Fruit fly (Drosophila melanogaster): ENCODE results near the gene CG6144.
A peak's percentile ranks its signal among the peaks of the same experiment; 100 is the strongest.

The CG6144 gene

DNA sequence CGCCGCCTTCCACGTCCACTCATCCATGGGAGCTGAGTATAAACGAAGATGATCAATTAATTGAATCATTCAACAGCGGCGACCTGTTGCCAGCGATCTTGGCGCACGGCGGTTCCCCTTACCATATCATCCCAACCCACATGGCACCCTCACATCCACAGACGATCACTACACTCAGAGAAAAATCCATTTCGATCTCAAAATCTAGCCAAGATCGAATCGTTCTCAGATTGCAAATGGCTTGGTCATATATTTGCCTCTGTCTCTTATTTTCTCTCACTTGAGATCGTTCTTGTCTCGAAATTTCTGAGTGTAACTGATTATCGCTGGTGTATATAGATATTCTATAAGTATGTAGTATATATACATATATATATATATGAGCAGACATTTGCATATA lies 20.1 kb upstream of the CG6144 start (continued):
- TF ChIP-seq Side (GFP tag; optimal IDR thresholded peaks at IDR 0.05) (no peak), br (optimal IDR thresholded peaks at IDR 0.05) (no peak), zen2 (GFP tag; IDR thresholded peaks at IDR 0.05; ENCODE audit: partially characterized antibody) (no peak), croc (GFP tag; conservative IDR thresholded peaks at IDR 0.05) (0 out of 3 replicates have a peak, but pooled peaks have one; percentile 14), CG7745 (tag; optimal IDR thresholded peaks at IDR 0.05) (no peak), tin (GFP tag; optimal IDR thresholded peaks at IDR 0.05) (peak; percentile 34), CG9876 (GFP tag; optimal IDR thresholded peaks at IDR 0.05) (no peak), Ravus (GFP tag; IDR thresholded peaks at IDR 0.05) (no peak), jing (GFP tag; optimal IDR thresholded peaks at IDR 0.05) (peak; percentile 14), CG1529 (GFP tag; optimal IDR thresholded peaks at IDR 0.05) (no peak), crc (GFP tag; optimal IDR thresholded peaks at IDR 0.05) (no peak), Nf-YB (GFP tag; optimal IDR thresholded peaks at IDR 0.05) (no peak), ttk (GFP tag; IDR thresholded peaks at IDR 0.05) (peak; percentile 51), dmrt11E (tag; optimal IDR thresholded peaks at IDR 0.05) (no peak), CG12155 (GFP tag; optimal IDR thresholded peaks at IDR 0.05) (peak; percentile 10), NK7.1 (GFP tag; optimal IDR thresholded peaks at IDR 0.05) (no peak), Oli (tag; optimal IDR thresholded peaks at IDR 0.05) (peak; percentile 54), C15 (GFP tag; IDR thresholded peaks at IDR 0.05) (no peak), sr (GFP tag; IDR thresholded peaks at IDR 0.05) (peak; percentile 83), CG14965 (GFP tag; optimal IDR thresholded peaks at IDR 0.05; ENCODE audit: borderline replicate concordance) (no peak), Dref (GFP tag; IDR thresholded peaks at IDR 0.05) (no peak), gcm (GFP tag; optimal IDR thresholded peaks at IDR 0.05) (peak; percentile 2), tna (GFP tag; IDR thresholded peaks at IDR 0.05; ENCODE audit: partially characterized antibody) (no peak), CG16815 (GFP tag; optimal IDR thresholded peaks at IDR 0.05) (no peak), CG10267 (tag; optimal IDR thresholded peaks at IDR 0.05) (peak; percentile 41), CG32772 (GFP tag; IDR thresholded peaks at IDR 0.05) (peak; percentile 51; the same call in 1 of the 2 replicates), caup (GFP tag; optimal IDR thresholded peaks at IDR 0.05; ENCODE audit: severe bottlenecking) (peak; percentile 45), row (GFP tag; IDR thresholded peaks at IDR 0.05) (peak; percentile 81), CG6254 (GFP tag; optimal IDR thresholded peaks at IDR 0.05) (peak; percentile 40), CG14014 (GFP tag; IDR thresholded peaks at IDR 0.05) (peak; percentile 58; the same call in 1 of the 2 replicates), seq (GFP tag; IDR thresholded peaks at IDR 0.05) (no peak), E2f2 (GFP tag; IDR thresholded peaks at IDR 0.05) (peak; percentile 31; the same call in 1 of the 2 replicates), az2 (GFP tag; optimal IDR thresholded peaks at IDR 0.05) (peak; percentile 55), Drgx (GFP tag; IDR thresholded peaks at IDR 0.05) (peak; percentile 80), CG3847 (GFP tag; IDR thresholded peaks at IDR 0.05) (peak; percentile 56), Sry-β (GFP tag; optimal IDR thresholded peaks at IDR 0.05) (no peak), gfzf (GFP tag; optimal IDR thresholded peaks at IDR 0.05) (no peak), CG11695 (GFP tag; IDR thresholded peaks at IDR 0.05) (peak; percentile 41; the same call in 1 of the 3 replicates), Optix (GFP tag; IDR thresholded peaks at IDR 0.05) (0 out of 3 replicates have a peak, but pooled peaks have one; percentile 46), trem (tag; optimal IDR thresholded peaks at IDR 0.05) (peak; percentile 16), CG10959 (GFP tag; IDR thresholded peaks at IDR 0.05) (no peak), Dip3 (GFP tag; optimal IDR thresholded peaks at IDR 0.05) (no peak), unpg (GFP tag; optimal IDR thresholded peaks at IDR 0.05) (peak; percentile 65), CG15601 (tag; optimal IDR thresholded peaks at IDR 0.05) (peak; percentile 35), NfI (GFP tag; optimal IDR thresholded peaks at IDR 0.05) (peak; percentile 63), CG1233 (GFP tag; optimal IDR thresholded peaks at IDR 0.05) (no peak), Scr (GFP tag; IDR thresholded peaks at IDR 0.05; ENCODE audit: partially characterized antibody) (no peak), Hr51 (GFP tag; optimal IDR thresholded peaks at IDR 0.05) (peak; percentile 3 to 56), phol (tag; optimal IDR thresholded peaks at IDR 0.05) (peak; percentile 44), Bdp1 (GFP tag; optimal IDR thresholded peaks at IDR 0.05) (no peak), CoRest (tag; optimal IDR thresholded peaks at IDR 0.05) (peak; percentile 63)

All from whole organism, embryonic.